Fruit fly (Drosophila melanogaster) whole organism, embryonic: ENCODE results near the gene AP-1mu.

ENCODE experiments used
- ATbp ChIP-seq: fragments of 200-800 bp; sonication (Bioruptor generic); optimal IDR thresholded peaks from 2 replicates; lab custom pipeline; 2017; ENCODE audit warnings: missing biosample characterization, mild to moderate bottlenecking, missing genetic modification characterization, missing genetic modification reagents
- Ada2b ChIP-seq: fragments of 200-800 bp; sonication (Bioruptor generic); IDR thresholded peaks from 2 replicates; pipeline ENCODE4 v1.3.6; 2022; ENCODE audit warnings: missing biosample characterization, missing genetic modification characterization
- Atf3 ChIP-seq: fragments of 200-800 bp; sonication (Bioruptor generic); optimal IDR thresholded peaks from 3 replicates; lab custom pipeline; 2016; ENCODE audit warnings: missing biosample characterization, missing genetic modification characterization
- CG11504 ChIP-seq: fragments of 200-800 bp; sonication (Bioruptor generic); optimal IDR thresholded peaks from 3 replicates; lab custom pipeline; 2019; ENCODE audit warnings: missing biosample characterization, mild to moderate bottlenecking, missing genetic modification characterization, moderate library complexity
- CG12104 ChIP-seq: fragments of 200-800 bp; sonication (Bioruptor generic); optimal IDR thresholded peaks from 3 replicates; lab custom pipeline; 2016; ENCODE audit warnings: missing biosample characterization, missing genetic modification characterization
- CG12219 ChIP-seq: fragments of 200-800 bp; sonication (Bioruptor generic); optimal IDR thresholded peaks from 3 replicates; lab custom pipeline; 2018; ENCODE audit warnings: missing biosample characterization, mild to moderate bottlenecking, missing genetic modification characterization
- CG13624 ChIP-seq: fragments of 200-800 bp; sonication (Bioruptor generic); optimal IDR thresholded peaks from 2 replicates; lab custom pipeline; 2016; ENCODE audit warnings: missing biosample characterization, missing genetic modification characterization
- CG14050 ChIP-seq: fragments of 200-800 bp; sonication (Bioruptor generic); IDR thresholded peaks from 3 replicates; pipeline ENCODE4 v1.3.6; 2022; ENCODE audit warnings: missing biosample characterization, missing genetic modification characterization
- CG14860 ChIP-seq: fragments of 200-800 bp; sonication (Bioruptor generic); IDR thresholded peaks from 3 replicates; pipeline ENCODE4 v1.3.6; 2022; ENCODE audit warnings: missing biosample characterization, missing genetic modification characterization; ENCODE audit not compliant: partially characterized antibody
- CG1603 ChIP-seq: fragments of 200-800 bp; sonication (Bioruptor generic); optimal IDR thresholded peaks from 2 replicates; lab custom pipeline; 2019; ENCODE audit warnings: missing biosample characterization, mild to moderate bottlenecking, missing genetic modification characterization, moderate library complexity
- CG17829 ChIP-seq: fragments of 200-800 bp; optimal IDR thresholded peaks from 2 replicates; lab custom pipeline; 2019; ENCODE audit warnings: missing biosample characterization, mild to moderate bottlenecking, missing genetic modification characterization, moderate library complexity
- CG18476 ChIP-seq: fragments of 200-800 bp; sonication (Bioruptor generic); optimal IDR thresholded peaks from 2 replicates; lab custom pipeline; 2016; ENCODE audit warnings: missing biosample characterization, mild to moderate bottlenecking, missing genetic modification characterization
- CG18619 ChIP-seq: fragments of 200-800 bp; sonication (Bioruptor generic); optimal IDR thresholded peaks from 3 replicates; lab custom pipeline; 2017; ENCODE audit warnings: missing biosample characterization, mild to moderate bottlenecking, missing genetic modification characterization
- CG2129 ChIP-seq: fragments of 200-800 bp; sonication (Bioruptor generic); IDR thresholded peaks from 2 replicates; pipeline ENCODE4 v1.3.6; 2022; ENCODE audit warnings: missing biosample characterization, missing genetic modification characterization; ENCODE audit not compliant: partially characterized antibody
- CG2875 ChIP-seq: fragments of 200-800 bp; sonication (Bioruptor generic); optimal IDR thresholded peaks from 2 replicates; lab custom pipeline; 2017; ENCODE audit warnings: missing biosample characterization, mild to moderate bottlenecking, missing genetic modification characterization, missing genetic modification reagents
- CG31365 ChIP-seq: fragments of 200-800 bp; sonication (Bioruptor generic); optimal IDR thresholded peaks from 2 replicates; lab custom pipeline; 2018; ENCODE audit warnings: missing biosample characterization, mild to moderate bottlenecking, missing genetic modification characterization
- CG3163 ChIP-seq: fragments of 200-800 bp; sonication (Bioruptor generic); optimal IDR thresholded peaks from 3 replicates; lab custom pipeline; 2016; ENCODE audit warnings: missing biosample characterization, missing genetic modification characterization
- CG3847 ChIP-seq: fragments of 200-800 bp; sonication (Bioruptor generic); IDR thresholded peaks from 2 replicates; pipeline ENCODE4 v1.3.6; 2022; ENCODE audit warnings: missing biosample characterization, missing genetic modification characterization
- CG7556 ChIP-seq: fragments of 200-800 bp; sonication (Bioruptor generic); optimal IDR thresholded peaks from 2 replicates; lab custom pipeline; 2017; ENCODE audit warnings: missing biosample characterization, mild to moderate bottlenecking, missing genetic modification characterization
- CG7963 ChIP-seq: fragments of 200-800 bp; sonication (Bioruptor generic); IDR thresholded peaks from 3 replicates; pipeline ENCODE4 v1.3.6; 2022; ENCODE audit warnings: missing biosample characterization, missing genetic modification characterization; ENCODE audit not compliant: partially characterized antibody
- CG8281 ChIP-seq: fragments of 200-800 bp; sonication (Bioruptor generic); optimal IDR thresholded peaks from 2 replicates; lab custom pipeline; 2018; ENCODE audit warnings: missing biosample characterization, mild to moderate bottlenecking, missing genetic modification characterization, moderate library complexity
- CG9876 ChIP-seq: fragments of 200-800 bp; sonication (Bioruptor generic); optimal IDR thresholded peaks from 2 replicates; lab custom pipeline; 2016; ENCODE audit warnings: missing biosample characterization, missing genetic modification characterization
- CG9932 ChIP-seq: fragments of 200-800 bp; sonication (Bioruptor generic); IDR thresholded peaks from 2 replicates; pipeline ENCODE4 v1.3.6; 2022; ENCODE audit warnings: missing biosample characterization, missing genetic modification characterization
- CTCF ChIP-seq: fragments of 200-800 bp; sonication (Bioruptor generic); optimal IDR thresholded peaks from 2 replicates; lab custom pipeline; 2017; ENCODE audit warnings: missing biosample characterization, mild to moderate bottlenecking, missing genetic modification characterization, moderate library complexity
- Camta ChIP-seq: fragments of 200-800 bp; sonication (Bioruptor generic); optimal IDR thresholded peaks from 2 replicates; lab custom pipeline; 2016; ENCODE audit warnings: missing biosample characterization, missing genetic modification characterization
- Drgx ChIP-seq: fragments of 200-800 bp; sonication (Bioruptor generic); IDR thresholded peaks from 2 replicates; pipeline ENCODE4 v1.3.6; 2022; ENCODE audit warnings: missing biosample characterization, missing genetic modification characterization
- Eip74EF ChIP-seq, 2 experiments: fragments of 200-800 bp in 1 of 2; fragments of >200 bp in 1 of 2; sonication (Bioruptor generic) in 1 of 2; optimal IDR thresholded peaks; 2 replicates each; lab custom pipeline; 2017 to 2019; ENCODE audit warnings: missing biosample characterization in 2 of 2, missing genetic modification characterization in 2 of 2, mild to moderate bottlenecking in 1 of 2, moderate library complexity in 1 of 2
- HmgD ChIP-seq: fragments of 200-800 bp; sonication (Bioruptor generic); optimal IDR thresholded peaks from 3 replicates; lab custom pipeline; 2016; ENCODE audit warnings: missing biosample characterization, missing genetic modification characterization
- Side ChIP-seq: fragments of 200-800 bp; sonication (Bioruptor generic); optimal IDR thresholded peaks from 2 replicates; lab custom pipeline; 2016; ENCODE audit warnings: missing biosample characterization, missing genetic modification characterization
- Sry-δ ChIP-seq: fragments of 200-800 bp; sonication (Bioruptor generic); optimal IDR thresholded peaks from 2 replicates; lab custom pipeline; 2016; ENCODE audit warnings: missing biosample characterization, missing genetic modification characterization
- Taf1 ChIP-seq: fragments of 200-800 bp; sonication (Bioruptor generic); IDR thresholded peaks from 2 replicates; pipeline ENCODE4 v1.3.6; 2022; ENCODE audit warnings: missing biosample characterization, missing genetic modification characterization
- Tbp ChIP-seq: fragments of >200 bp; optimal IDR thresholded peaks from 2 replicates; lab custom pipeline; 2018; ENCODE audit warnings: missing biosample characterization, missing genetic modification characterization
- ash1 ChIP-seq: fragments of 200-800 bp; sonication (Bioruptor generic); optimal IDR thresholded peaks from 2 replicates; lab custom pipeline; 2018; ENCODE audit warnings: missing biosample characterization, mild to moderate bottlenecking, missing genetic modification characterization
- bab2 ChIP-seq: fragments of 200-800 bp; sonication (Bioruptor generic); optimal IDR thresholded peaks from 2 replicates; lab custom pipeline; 2016; ENCODE audit warnings: missing biosample characterization, missing genetic modification characterization
- caup ChIP-seq: fragments of 200-800 bp; sonication (Bioruptor generic); optimal IDR thresholded peaks from 3 replicates; lab custom pipeline; 2017; ENCODE audit warnings: missing biosample characterization, mild to moderate bottlenecking, missing genetic modification characterization, moderate library complexity; ENCODE audit not compliant: severe bottlenecking
- chn ChIP-seq: fragments of 200-800 bp; sonication (Bioruptor generic); optimal IDR thresholded peaks from 2 replicates; lab custom pipeline; 2016; ENCODE audit warnings: missing biosample characterization, missing genetic modification characterization
- danr ChIP-seq: fragments of 200-800 bp; sonication (Bioruptor generic); IDR thresholded peaks from 2 replicates; pipeline ENCODE4 v1.3.6; 2022; ENCODE audit warnings: missing biosample characterization, missing genetic modification characterization
- eve ChIP-seq, 2 experiments: fragments of >200 bp; optimal IDR thresholded peaks; 2 replicates each; lab custom pipeline; 2017; ENCODE audit warnings: missing biosample characterization in 2 of 2, missing genetic modification characterization in 2 of 2
- ftz-f1 ChIP-seq: fragments of 200-800 bp; sonication (Bioruptor generic); optimal IDR thresholded peaks from 2 replicates; lab custom pipeline; 2016; ENCODE audit warnings: missing biosample characterization, missing genetic modification characterization
- gfzf ChIP-seq: fragments of 200-800 bp; sonication (Bioruptor generic); optimal IDR thresholded peaks from 2 replicates; lab custom pipeline; 2016; ENCODE audit warnings: missing biosample characterization, mild to moderate bottlenecking, missing genetic modification characterization, moderate library complexity
- gro ChIP-seq: fragments of 200-800 bp; sonication (Bioruptor generic); optimal IDR thresholded peaks from 2 replicates; lab custom pipeline; 2016; ENCODE audit warnings: missing biosample characterization, missing genetic modification characterization
- hth ChIP-seq: fragments of >200 bp; optimal IDR thresholded peaks from 2 replicates; lab custom pipeline; 2017; ENCODE audit warnings: inconsistent platforms
- kay ChIP-seq: fragments of 200-800 bp; sonication (Bioruptor generic); optimal IDR thresholded peaks from 2 replicates; lab custom pipeline; 2016; ENCODE audit warnings: missing biosample characterization, missing genetic modification characterization
- lbe ChIP-seq: fragments of 200-800 bp; sonication (Bioruptor generic); optimal IDR thresholded peaks from 2 replicates; lab custom pipeline; 2016; ENCODE audit warnings: missing biosample characterization, mild to moderate bottlenecking, missing genetic modification characterization
- mld ChIP-seq: fragments of 200-800 bp; sonication (Bioruptor generic); IDR thresholded peaks from 3 replicates; pipeline ENCODE4 v1.3.6; 2022; ENCODE audit warnings: missing biosample characterization, missing genetic modification characterization; ENCODE audit not compliant: partially characterized antibody
- pum ChIP-seq: fragments of 200-800 bp; sonication (Bioruptor generic); optimal IDR thresholded peaks from 2 replicates; lab custom pipeline; 2016; ENCODE audit warnings: missing biosample characterization, missing genetic modification characterization
- ro ChIP-seq: fragments of 200-800 bp; sonication (Bioruptor generic); IDR thresholded peaks from 2 replicates; pipeline ENCODE4 v1.3.6; 2022; ENCODE audit warnings: missing biosample characterization, missing genetic modification characterization
- schlank ChIP-seq: fragments of 200-800 bp; sonication (Bioruptor generic); optimal IDR thresholded peaks from 2 replicates; lab custom pipeline; 2018; ENCODE audit warnings: missing biosample characterization, mild to moderate bottlenecking, missing genetic modification characterization
- tll ChIP-seq, 2 experiments: fragments of 200-800 bp in 1 of 2; fragments of >200 bp in 1 of 2; sonication (Bioruptor generic) in 1 of 2; optimal IDR thresholded peaks; 2 replicates each; lab custom pipeline; 2017 to 2019; ENCODE audit warnings: missing biosample characterization in 2 of 2, missing genetic modification characterization in 2 of 2, mild to moderate bottlenecking in 1 of 2, moderate library complexity in 1 of 2
- zfh2 ChIP-seq: fragments of 200-800 bp; sonication (Bioruptor generic); optimal IDR thresholded peaks from 2 replicates; lab custom pipeline; 2016; ENCODE audit warnings: missing biosample characterization, missing genetic modification characterization

Gene AP-1mu

dm6 chr3R:9551013-9551658 lies 8.2 kb downstream of the AP-1mu start (continued):
- TF ChIP-seq chn, result peak; percentile 76
- no peak for TF ChIP-seq Drgx (GFP tag; lab: Robert Waterston, UW)
- peak; percentile 5 for TF ChIP-seq CG18619 (GFP tag; lab: Kevin White, UChicago)
- no peak for TF ChIP-seq CG11504 (tag; lab: Kevin White, UChicago)
- peak; percentile 22 for TF ChIP-seq CG18476 (GFP tag; lab: Kevin White, UChicago)
- no peak for TF ChIP-seq ro (GFP tag; lab: Robert Waterston, UW)
- no peak for TF ChIP-seq pum
- no peak for TF ChIP-seq CG9932 (GFP tag; lab: Robert Waterston, UW)
- no peak for TF ChIP-seq CG9876
- peak; percentile 27 for TF ChIP-seq Sry-δ (GFP tag; lab: Kevin White, UChicago)
- no peak for TF ChIP-seq hth (lab: Kevin White, UChicago)
- TF ChIP-seq CG8281 (tag; lab: Kevin White, UChicago), result peak; percentile 11
- TF ChIP-seq Side (GFP tag; lab: Kevin White, UChicago), result peak; percentile 66
- TF ChIP-seq ash1 (GFP tag; lab: Kevin White, UChicago), result peak; percentile 72
- TF ChIP-seq Tbp (GFP tag; lab: Kevin White, UChicago), result no peak
- TF ChIP-seq ATbp, result peak; percentile 24
- peak; percentile 62 for TF ChIP-seq CG12219 (GFP tag; lab: Kevin White, UChicago)
- TF ChIP-seq HmgD (GFP tag; lab: Kevin White, UChicago), result peak; percentile 83
- peak; percentile 55 for TF ChIP-seq CG2875 (GFP tag; lab: Kevin White, UChicago)
- TF ChIP-seq mld, result no peak
- TF ChIP-seq caup (GFP tag; lab: Kevin White, UChicago), result peak; percentile 87
- no peak for TF ChIP-seq CG14860 (GFP tag; lab: Robert Waterston, UW)
- peak; percentile 66 for TF ChIP-seq gro (GFP tag; lab: Kevin White, UChicago)
- no peak for TF ChIP-seq Taf1 (GFP tag; lab: Robert Waterston, UW)
- TF ChIP-seq CG12104 (GFP tag; lab: Kevin White, UChicago), result no peak
- no peak for TF ChIP-seq CG3847
- peak; percentile 13 for TF ChIP-seq CTCF
- no peak for TF ChIP-seq CG17829 (tag; lab: Kevin White, UChicago)
- TF ChIP-seq CG13624 (GFP tag; lab: Kevin White, UChicago), result peak; percentile 74
- peak; percentile 46 for TF ChIP-seq Camta
- TF ChIP-seq lbe, result peak; percentile 58
- peak; percentile 63 for TF ChIP-seq CG31365 (tag; lab: Kevin White, UChicago)
- TF ChIP-seq Ada2b, result no peak
- no peak for TF ChIP-seq danr (GFP tag; lab: Robert Waterston, UW)
- no peak for TF ChIP-seq gfzf (GFP tag; lab: Kevin White, UChicago)
- peak; percentile 97 for TF ChIP-seq ftz-f1 (GFP tag; lab: Kevin White, UChicago)
- TF ChIP-seq kay (GFP tag; lab: Kevin White, UChicago), result peak; percentile 43
- peak; percentile 31 for TF ChIP-seq CG7556 (GFP tag; lab: Kevin White, UChicago)
- peak; percentile 5 for TF ChIP-seq bab2 (GFP tag; lab: Kevin White, UChicago)
- no peak for TF ChIP-seq CG7963 (GFP tag; lab: Robert Waterston, UW)
- TF ChIP-seq CG14050 (GFP tag; lab: Robert Waterston, UW), result no peak
- TF ChIP-seq zfh2, result peak; percentile 16
- peak; percentile 44 for TF ChIP-seq schlank (tag; lab: Kevin White, UChicago)
- no peak for TF ChIP-seq tll (GFP tag; optimal IDR thresholded peaks at IDR 0.05; lab: Kevin White, UChicago)
- TF ChIP-seq eve (GFP tag; optimal IDR thresholded peaks at IDR 0.05; lab: Kevin White, UChicago), result no peak
- TF ChIP-seq Eip74EF (GFP tag; optimal IDR thresholded peaks at IDR 0.05; lab: Kevin White, UChicago), result peak in 1 of 2 experiments; percentile 83
- peak; percentile 54 for TF ChIP-seq CG3163 (GFP tag; lab: Kevin White, UChicago)
- TF ChIP-seq CG2129 (GFP tag; lab: Robert Waterston, UW), result no peak
- TF ChIP-seq CG1603 (tag; lab: Kevin White, UChicago), result peak; percentile 48
- TF ChIP-seq Atf3 (GFP tag; lab: Kevin White, UChicago), result no peak
